Worm (Caenorhabditis elegans) whole organism, young adult: ENCODE measurements around the gene C35B1.5.

ENCODE experiments used
- F10E7.11 ChIP-seq: sonication (generic microtip); optimal IDR thresholded peaks from 2 replicates; lab custom pipeline; 2017; ENCODE audit warnings: mild to moderate bottlenecking, missing genetic modification characterization, moderate library complexity, missing compliant biosample characterization
- F55B11.4 ChIP-seq: sonication (generic microtip); optimal IDR thresholded peaks from 2 replicates; lab custom pipeline; 2016; ENCODE audit warnings: missing compliant biosample characterization, missing genetic modification characterization, borderline replicate concordance; ENCODE audit not compliant: insufficient read depth
- ZK185.1 ChIP-seq: sonication (generic microtip); optimal IDR thresholded peaks from 2 replicates; lab custom pipeline; 2016; ENCODE audit warnings: mild to moderate bottlenecking, missing genetic modification characterization, missing compliant biosample characterization; ENCODE audit not compliant: poor library complexity, severe bottlenecking
- ama-1 ChIP-seq, 3 experiments: fragments of 150-350 bp in 1 of 3; sonication (generic microtip) in 2 of 3; optimal IDR thresholded peaks; 2 replicates each; lab custom pipeline; 2014 to 2018; ENCODE audit warnings: missing biosample characterization in 2 of 3, missing genetic modification characterization in 2 of 3, missing genetic modification reagents in 2 of 3
- attf-3 ChIP-seq: fragments of 200-800 bp; sonication (Bioruptor generic); conservative IDR thresholded peaks from 2 replicates; pipeline ENCODE4 v1.3.6; 2022; ENCODE audit warnings: missing genetic modification reagents, missing genetic modification characterization, missing compliant biosample characterization
- ccch-3 ChIP-seq: fragments of 200-800 bp; sonication (Bioruptor generic); optimal IDR thresholded peaks from 2 replicates; lab custom pipeline; 2018; ENCODE audit warnings: mild to moderate bottlenecking, missing genetic modification characterization, missing compliant biosample characterization
- ceh-27 ChIP-seq: fragments of 200-800 bp; sonication (Bioruptor generic); optimal IDR thresholded peaks from 2 replicates; lab custom pipeline; 2018; ENCODE audit warnings: mild to moderate bottlenecking, missing genetic modification characterization, moderate library complexity, missing compliant biosample characterization
- ceh-79 ChIP-seq: sonication (generic microtip); optimal IDR thresholded peaks from 2 replicates; lab custom pipeline; 2017; ENCODE audit warnings: mild to moderate bottlenecking, missing genetic modification characterization, missing compliant biosample characterization
- dpff-1 ChIP-seq: sonication (generic microtip); optimal IDR thresholded peaks from 2 replicates; lab custom pipeline; 2017; ENCODE audit warnings: mild to moderate bottlenecking, missing genetic modification characterization, missing compliant biosample characterization
- hrde-1 ChIP-seq: sonication (generic microtip); optimal IDR thresholded peaks from 2 replicates; lab custom pipeline; 2016; ENCODE audit warnings: missing genetic modification characterization, mild to moderate bottlenecking, missing compliant biosample characterization, moderate library complexity, missing genotype, missing genetic modification reagents, borderline replicate concordance
- let-607 ChIP-seq, 2 experiments: fragments of 200-800 bp in 1 of 2; sonication (Bioruptor generic) in 1 of 2; sonication (generic microtip) in 1 of 2; optimal IDR thresholded peaks; 2 replicates each; lab custom pipeline; 2016 to 2018; ENCODE audit warnings: mild to moderate bottlenecking in 2 of 2, missing compliant biosample characterization in 2 of 2, missing genetic modification characterization in 2 of 2, moderate library complexity in 2 of 2, missing genotype in 1 of 2
- lin-35 ChIP-seq, 3 experiments: fragments of 150-350 bp in 2 of 3; sonication (generic microtip) in 1 of 3; optimal IDR thresholded peaks; 2 replicates each; lab custom pipeline; 2014 to 2018; ENCODE audit warnings: missing biosample characterization in 3 of 3, missing genetic modification characterization in 3 of 3, missing genetic modification reagents in 3 of 3
- madf-10 ChIP-seq: sonication (generic microtip); optimal IDR thresholded peaks from 2 replicates; lab custom pipeline; 2016; ENCODE audit warnings: mild to moderate bottlenecking, missing genetic modification characterization, missing compliant biosample characterization
- rcor-1 ChIP-seq: fragments of 200-800 bp; sonication (Bioruptor generic); IDR thresholded peaks from 2 replicates; pipeline ENCODE4 v1.3.6; 2022; ENCODE audit warnings: missing genetic modification reagents, missing genetic modification characterization, missing compliant biosample characterization

DNA sequence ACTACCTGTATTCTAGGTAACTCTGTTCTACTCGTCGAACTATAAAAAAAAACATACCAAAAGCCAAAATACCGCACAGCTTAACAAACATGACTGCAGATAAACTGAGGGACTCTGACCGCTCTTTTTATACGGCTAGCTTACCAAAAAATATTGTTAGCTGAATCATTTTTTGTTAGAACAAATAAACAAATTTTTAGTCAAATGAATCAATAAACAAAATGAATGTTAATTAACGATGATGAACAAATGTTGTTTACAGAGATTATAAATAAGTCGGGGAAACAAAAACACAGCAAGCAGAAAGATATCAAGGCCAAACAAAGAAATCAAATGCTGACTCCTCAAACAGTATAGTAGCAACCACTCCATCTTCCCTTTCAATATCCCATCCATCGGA lies 20.4 kb downstream of the C35B1.5 start, which contains the start of gene ilys-6:
- TF ChIP-seq attf-3 (GFP tag; lab: Robert Waterston, UW), result no peak
- TF ChIP-seq madf-10, result no peak
- no peak for TF ChIP-seq let-607 (tag; optimal IDR thresholded peaks at IDR 0.05; lab: Kevin White, UChicago)
- TF ChIP-seq F10E7.11 (tag; lab: Kevin White, UChicago), result no peak
- no peak for TF ChIP-seq ceh-79 (tag; lab: Kevin White, UChicago)
- no peak for TF ChIP-seq ama-1 (optimal IDR thresholded peaks at IDR 0.05; lab: Kevin White, UChicago)
- TF ChIP-seq ama-1 (GFP tag; optimal IDR thresholded peaks at IDR 0.05; lab: Kevin White, UChicago), result no peak
- no peak for TF ChIP-seq ccch-3 (GFP tag; lab: Kevin White, UChicago)
- no peak for TF ChIP-seq F55B11.4 (tag; lab: Kevin White, UChicago)
- no peak for TF ChIP-seq ceh-27 (GFP tag; lab: Kevin White, UChicago)
- TF ChIP-seq rcor-1 (GFP tag; lab: Robert Waterston, UW), result no peak
- no peak for TF ChIP-seq hrde-1
- TF ChIP-seq lin-35 (GFP tag; optimal IDR thresholded peaks at IDR 0.05; lab: Kevin White, UChicago), result no peak
- no peak for TF ChIP-seq ZK185.1 (tag; lab: Kevin White, UChicago)
- TF ChIP-seq dpff-1 (tag; lab: Kevin White, UChicago), result no peak
